Worm (Caenorhabditis elegans): ENCODE measurements around the gene C05B5.4.

C05B5.4 gene

DNA sequence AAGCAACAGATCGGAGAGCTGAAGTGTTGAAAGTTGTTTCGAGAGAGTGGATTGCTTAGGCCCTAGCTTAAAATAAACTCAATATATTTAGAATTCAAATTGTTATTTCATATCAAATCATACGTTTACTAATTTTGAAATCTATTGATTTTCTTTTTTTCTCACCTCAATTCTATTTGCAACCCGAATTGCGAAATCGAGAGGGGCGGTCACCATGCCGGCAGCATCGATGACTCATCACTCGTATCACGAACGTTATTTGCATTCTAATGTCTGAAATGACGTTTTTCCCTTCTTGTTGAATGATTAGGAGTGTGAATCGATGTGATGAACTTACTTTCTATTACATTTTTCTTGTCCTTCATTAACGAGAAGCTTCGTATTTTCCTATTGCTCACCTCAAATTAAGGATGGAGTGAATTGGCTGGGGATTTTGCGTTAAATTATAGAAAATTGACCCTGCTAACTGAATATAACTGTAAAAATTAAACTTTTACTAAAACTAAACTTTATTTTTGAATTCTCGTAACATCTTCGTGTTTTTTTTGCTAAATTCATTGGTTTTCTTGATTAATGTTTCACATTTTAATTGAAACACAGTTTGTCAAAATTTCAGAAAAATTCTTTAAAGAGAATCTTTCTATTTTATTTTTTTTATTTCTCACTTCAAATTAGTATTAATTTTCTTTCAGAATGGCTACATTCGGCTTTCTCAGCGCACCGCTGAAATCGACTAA is 36.9 kb upstream of the C05B5.4 start, which contains the start of gene alx-1 (continued):
- TF ChIP-seq akir-1 (GFP tag; optimal IDR thresholded peaks at IDR 0.05), result no peak
- TF ChIP-seq ztf-6 (GFP tag; IDR thresholded peaks at IDR 0.05), result no peak
- TF ChIP-seq F49E8.2 (tag; optimal IDR thresholded peaks at IDR 0.05; ENCODE audit: insufficient read depth), result no peak
- no peak for TF ChIP-seq ceh-79 (tag; optimal IDR thresholded peaks at IDR 0.05)
- no peak for TF ChIP-seq nfya-2 (GFP tag; IDR thresholded peaks at IDR 0.05)
- TF ChIP-seq nhr-120 (GFP tag; IDR thresholded peaks at IDR 0.05), result no peak
- no peak for TF ChIP-seq xnd-1 (tag; optimal IDR thresholded peaks at IDR 0.05)
- TF ChIP-seq nhr-80 (tag; optimal IDR thresholded peaks at IDR 0.05), result peak; percentile 54
- TF ChIP-seq ama-1 (optimal IDR thresholded peaks at IDR 0.05), result no peak
- TF ChIP-seq ama-1 (GFP tag; optimal IDR thresholded peaks at IDR 0.05), result no peak
- peak; percentile 84 for TF ChIP-seq attf-5 (GFP tag; optimal IDR thresholded peaks at IDR 0.05)
- no peak for TF ChIP-seq attf-6 (GFP tag; IDR thresholded peaks at IDR 0.05)
- TF ChIP-seq F57C9.4 (tag; optimal IDR thresholded peaks at IDR 0.05), result no peak
- TF ChIP-seq madf-3 (GFP tag; IDR thresholded peaks at IDR 0.05), result no peak

DNA sequence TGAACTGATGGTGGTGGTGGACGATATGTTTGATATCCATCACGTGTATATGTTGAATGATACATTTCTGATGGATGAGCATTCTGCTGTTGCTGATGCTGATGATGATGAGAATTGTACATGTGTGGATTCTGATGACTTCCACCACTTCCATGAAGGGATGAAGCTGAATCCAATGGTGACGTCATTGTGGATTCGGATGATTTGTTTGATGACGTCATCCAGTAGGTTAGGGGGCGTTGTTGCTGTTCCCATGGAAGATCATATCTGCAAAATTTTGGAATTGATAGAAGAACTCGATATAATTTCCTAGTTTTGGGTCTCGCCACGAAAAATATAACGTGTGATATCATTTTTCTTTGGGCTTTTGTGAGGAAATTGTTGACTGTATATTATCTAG is 30.2 kb upstream of the C05B5.4 start:
- TF ChIP-seq lir-1 (GFP tag; conservative IDR thresholded peaks at IDR 0.05), result no peak
- no peak for TF ChIP-seq lin-40 (tag; optimal IDR thresholded peaks at IDR 0.05)
- no peak for TF ChIP-seq B0336.3 (GFP tag; IDR thresholded peaks at IDR 0.05)
- 0 out of 2 replicates have a peak, but pooled peaks have one; percentile 14 for TF ChIP-seq nfyb-1 (GFP tag; IDR thresholded peaks at IDR 0.05)
- TF ChIP-seq atf-7 (tag; optimal IDR thresholded peaks at IDR 0.05), result peak; percentile 73

DNA sequence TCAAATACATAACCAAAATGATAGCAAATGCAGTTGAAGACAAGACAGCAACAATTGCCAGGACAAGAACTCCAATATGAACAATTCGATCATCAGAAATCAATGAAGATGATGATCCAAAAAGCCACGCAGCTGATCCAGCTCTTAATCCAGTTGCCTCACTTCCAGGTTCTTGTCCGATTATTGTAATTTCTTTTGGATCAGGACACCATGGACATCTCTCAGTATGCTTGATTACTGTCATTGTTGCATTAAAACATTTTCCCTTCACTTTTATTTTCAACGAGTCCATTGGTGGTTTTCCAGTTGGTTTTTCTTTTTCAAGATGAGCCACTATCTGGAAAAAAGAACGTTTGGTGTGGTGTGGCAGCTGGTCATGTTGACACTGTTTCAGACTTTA is 29.3 kb upstream of the C05B5.4 start:
- TF ChIP-seq ama-1 (optimal IDR thresholded peaks at IDR 0.05), result no peak
- TF ChIP-seq ama-1 (GFP tag; optimal IDR thresholded peaks at IDR 0.05), result no peak
- no peak for TF ChIP-seq sptf-2 (GFP tag; optimal IDR thresholded peaks at IDR 0.05)
- TF ChIP-seq snpc-1.3 (tag; optimal IDR thresholded peaks at IDR 0.05; ENCODE audit: insufficient read depth), result no peak
- TF ChIP-seq ztf-18 (tag; optimal IDR thresholded peaks at IDR 0.05), result no peak

- TF ChIP-seq unc-62 (GFP tag; optimal IDR thresholded peaks at IDR 0.05) (peak; percentile 72), dox-1 (GFP tag; IDR thresholded peaks at IDR 0.05) (no peak)
Measured at ce11 chrIII:9965444-9965843, 28.2 kb upstream of the C05B5.4 start.

ce11 chrIII:9969371-9969770 is 24.3 kb upstream of the C05B5.4 start:
- TF ChIP-seq tbx-9 (tag; optimal IDR thresholded peaks at IDR 0.05; ENCODE audit: borderline replicate concordance), result no peak
- TF ChIP-seq akir-1 (GFP tag; optimal IDR thresholded peaks at IDR 0.05), result no peak
- TF ChIP-seq nhr-27 (tag; optimal IDR thresholded peaks at IDR 0.05), result no peak
- no peak for TF ChIP-seq dpl-1 (GFP tag; optimal IDR thresholded peaks at IDR 0.05)
- no peak for TF ChIP-seq ccch-3 (GFP tag; optimal IDR thresholded peaks at IDR 0.05)
- no peak for TF ChIP-seq let-607 (tag; optimal IDR thresholded peaks at IDR 0.05)

DNA sequence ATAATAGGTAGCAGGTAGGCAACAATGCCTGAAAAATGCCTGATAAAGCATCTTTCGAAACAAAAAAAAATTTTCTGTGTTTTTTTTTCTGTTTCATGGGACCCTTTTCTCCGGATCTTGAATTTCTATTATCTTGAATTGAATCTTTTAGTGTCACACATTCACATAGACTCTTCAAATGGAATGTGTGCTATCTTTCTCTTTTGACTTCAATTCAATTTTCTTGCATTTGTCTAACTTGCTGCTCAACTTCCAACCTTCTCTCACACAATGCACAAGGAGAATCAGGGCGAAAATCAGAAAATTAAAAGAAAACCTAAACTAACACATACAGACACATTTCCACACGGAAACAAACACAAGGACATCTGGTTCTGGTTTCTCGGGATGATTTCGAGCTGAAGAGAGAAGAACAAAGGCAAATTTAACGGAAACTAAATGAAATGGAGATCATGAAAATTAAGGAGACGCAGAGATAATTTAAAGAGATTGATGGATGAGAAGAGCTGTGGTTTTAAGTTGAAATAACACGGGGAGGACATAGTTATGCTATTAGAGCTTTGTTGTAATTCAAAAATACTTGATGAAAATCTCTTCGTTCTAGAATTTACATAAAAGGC is 21.4 kb upstream of the C05B5.4 start:
- TF ChIP-seq zfh-2 (GFP tag; conservative IDR thresholded peaks at IDR 0.05) (no peak), egl-44 (GFP tag; IDR thresholded peaks at IDR 0.05) (no peak), ceh-91 (GFP tag; IDR thresholded peaks at IDR 0.05) (no peak), hmg-20 (GFP tag; IDR thresholded peaks at IDR 0.05) (no peak), Y67H2A.10 (GFP tag; conservative IDR thresholded peaks at IDR 0.05) (no peak)

Measured in whole organism, young adult.